Worm (Caenorhabditis elegans) whole organism, mixed stage, embryonic: ENCODE measurements around the gene F46F5.16.

Experiments used
- elt-1 ChIP-seq: sonication (generic microtip); optimal IDR thresholded peaks from 2 replicates; lab custom pipeline; 2017; ENCODE audit warnings: missing genetic modification characterization, mild to moderate bottlenecking, missing compliant biosample characterization, antibody characterized with exemption, moderate library complexity, borderline replicate concordance; ENCODE audit not compliant: insufficient read depth
- elt-3 ChIP-seq: fragments of 150-350 bp; optimal IDR thresholded peaks from 2 replicates; lab custom pipeline; 2014; ENCODE audit warnings: missing biosample characterization, missing genetic modification characterization
- ham-2 ChIP-seq: fragments of 200-800 bp; sonication (Bioruptor generic); optimal IDR thresholded peaks from 2 replicates; lab custom pipeline; 2018; ENCODE audit warnings: mild to moderate bottlenecking, missing genetic modification characterization, missing compliant biosample characterization
- lin-13 ChIP-seq: fragments of 150-350 bp; optimal IDR thresholded peaks from 2 replicates; lab custom pipeline; 2014; ENCODE audit warnings: missing biosample characterization, missing genetic modification characterization
- nhr-12 ChIP-seq: fragments of 150-350 bp; optimal IDR thresholded peaks from 2 replicates; lab custom pipeline; 2014; ENCODE audit warnings: missing biosample characterization, missing genetic modification characterization
- nhr-237 ChIP-seq: fragments of 150-350 bp; optimal IDR thresholded peaks from 2 replicates; lab custom pipeline; 2014; ENCODE audit warnings: missing biosample characterization, missing genetic modification characterization
- nhr-28 ChIP-seq: fragments of 150-350 bp; optimal IDR thresholded peaks from 2 replicates; lab custom pipeline; 2014; ENCODE audit warnings: missing biosample characterization, missing genetic modification characterization
- pha-4 ChIP-seq: fragments of 150-350 bp; optimal IDR thresholded peaks from 2 replicates; lab custom pipeline; 2018; ENCODE audit warnings: missing biosample characterization, missing genetic modification reagents, missing genetic modification characterization
- snpc-4 ChIP-seq: fragments of 150-350 bp; optimal IDR thresholded peaks from 2 replicates; lab custom pipeline; 2014; ENCODE audit warnings: missing biosample characterization, missing genetic modification characterization
- tbx-8 ChIP-seq: fragments of 200-800 bp; sonication (Bioruptor generic); optimal IDR thresholded peaks from 2 replicates; lab custom pipeline; 2018; ENCODE audit warnings: mild to moderate bottlenecking, missing genetic modification characterization, moderate library complexity, missing compliant biosample characterization
- unc-62 ChIP-seq: fragments of 150-350 bp; optimal IDR thresholded peaks from 2 replicates; lab custom pipeline; 2014; ENCODE audit warnings: missing biosample characterization, missing genetic modification reagents, missing genetic modification characterization
- zip-8 ChIP-seq: fragments of 150-350 bp; optimal IDR thresholded peaks from 2 replicates; lab custom pipeline; 2014; ENCODE audit warnings: missing biosample characterization, missing genetic modification characterization
- ztf-11 ChIP-seq: fragments of 150-350 bp; optimal IDR thresholded peaks from 2 replicates; lab custom pipeline; 2014; ENCODE audit warnings: missing biosample characterization, missing genetic modification characterization

DNA sequence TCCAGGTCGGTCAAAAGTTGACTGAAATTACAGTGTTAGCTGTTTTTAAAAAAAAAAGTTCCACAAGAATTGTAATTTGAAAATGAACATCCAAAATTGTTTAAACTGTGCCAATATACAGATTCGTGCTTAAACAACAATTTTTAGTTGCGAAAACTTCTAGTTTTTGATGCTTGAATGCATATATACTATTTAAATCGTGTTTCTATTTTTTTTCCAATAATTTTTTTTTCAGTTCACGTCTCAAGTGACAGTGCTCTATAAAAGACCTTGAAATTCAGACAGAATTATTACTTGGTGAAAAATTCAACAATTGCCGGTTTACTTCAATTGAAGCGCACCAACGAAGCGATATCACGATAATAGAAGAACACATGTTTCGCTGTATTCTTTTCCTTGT is at the start of gene F46F5.16:
- no peak for TF ChIP-seq elt-1 (tag; lab: Kevin White, UChicago)
- TF ChIP-seq elt-3 (tag; lab: Kevin White, UChicago) = no peak
- no peak for TF ChIP-seq unc-62 (GFP tag; lab: Kevin White, UChicago)
- no peak for TF ChIP-seq nhr-28 (tag; lab: Kevin White, UChicago)
- TF ChIP-seq lin-13 (tag; lab: Kevin White, UChicago) = no peak
- TF ChIP-seq tbx-8 = no peak
- no peak for TF ChIP-seq nhr-12 (tag; lab: Kevin White, UChicago)
- no peak for TF ChIP-seq ztf-11 (tag; lab: Kevin White, UChicago)
- no peak for TF ChIP-seq snpc-4 (tag; lab: Kevin White, UChicago)
- TF ChIP-seq nhr-237 (tag; lab: Kevin White, UChicago) = no peak
- TF ChIP-seq ham-2 (GFP tag; lab: Kevin White, UChicago) = no peak
- TF ChIP-seq zip-8 (tag; lab: Kevin White, UChicago) = no peak
- TF ChIP-seq pha-4 (tag; lab: Kevin White, UChicago) = no peak
